Fruit fly (Drosophila melanogaster): ENCODE results near the gene msl-2.

Gene msl-2

DNA sequence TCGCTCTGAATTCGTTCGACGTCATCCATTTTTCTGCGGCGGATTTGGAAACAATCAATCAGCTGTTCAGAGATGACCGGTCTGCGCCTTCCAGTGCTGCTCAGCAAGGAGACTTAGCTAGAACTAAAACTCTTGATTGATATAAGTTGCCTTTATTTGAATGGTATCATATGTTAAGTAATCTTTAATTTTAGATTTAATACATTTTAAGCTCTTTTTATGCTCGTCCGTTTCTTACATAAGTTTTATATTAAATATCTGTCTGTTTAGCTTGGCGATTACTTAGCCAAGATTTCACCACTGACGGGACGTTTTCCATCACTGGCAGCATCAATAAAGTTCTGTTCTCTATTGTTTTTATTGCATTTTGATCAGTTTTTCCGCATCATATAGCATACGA lies 8.9 kb downstream of the msl-2 start, which contains the start of the genes Cog3 and Sec5 (continued):
- TF ChIP-seq CG7987 (GFP tag; optimal IDR thresholded peaks at IDR 0.05): peak; percentile 26
- TF ChIP-seq CG32532 (GFP tag; IDR thresholded peaks at IDR 0.05): peak; percentile 77
- TF ChIP-seq vnd (GFP tag; IDR thresholded peaks at IDR 0.05; ENCODE audit: partially characterized antibody): 0 out of 3 replicates have a peak, but pooled peaks have one; percentile 21
- no peak for TF ChIP-seq Eip74EF (GFP tag; optimal IDR thresholded peaks at IDR 0.05)
- TF ChIP-seq lola (GFP tag; optimal IDR thresholded peaks at IDR 0.05): peak in 1 of 3 experiments; percentile 59
- TF ChIP-seq kay (GFP tag; optimal IDR thresholded peaks at IDR 0.05): peak; percentile 30
- TF ChIP-seq Hand (GFP tag; optimal IDR thresholded peaks at IDR 0.05): no peak
- TF ChIP-seq Bdp1 (GFP tag; optimal IDR thresholded peaks at IDR 0.05): peak; percentile 67
- TF ChIP-seq trh (GFP tag; optimal IDR thresholded peaks at IDR 0.05): no peak
- peak; percentile 13 for TF ChIP-seq Usf (GFP tag; optimal IDR thresholded peaks at IDR 0.05)
- peak; percentile 56 for TF ChIP-seq CG11247 (GFP tag; IDR thresholded peaks at IDR 0.05)
- peak; percentile 25 for TF ChIP-seq nom (GFP tag; optimal IDR thresholded peaks at IDR 0.05)
- peak; percentile 65 for TF ChIP-seq CG12659 (GFP tag; optimal IDR thresholded peaks at IDR 0.05)
- peak; percentile 18 for TF ChIP-seq CG12942 (GFP tag; optimal IDR thresholded peaks at IDR 0.05)
- no peak for TF ChIP-seq CG13624 (GFP tag; optimal IDR thresholded peaks at IDR 0.05)
- peak; percentile 62 for TF ChIP-seq HLH54F (GFP tag; optimal IDR thresholded peaks at IDR 0.05)
- TF ChIP-seq CoRest (tag; optimal IDR thresholded peaks at IDR 0.05): peak; percentile 72
- peak; percentile 68 for TF ChIP-seq Xrp1 (GFP tag; IDR thresholded peaks at IDR 0.05)
- 0 out of 3 replicates have a peak, but pooled peaks have one; percentile 43 for TF ChIP-seq zfh1 (GFP tag; IDR thresholded peaks at IDR 0.05)
- TF ChIP-seq CG10267 (tag; optimal IDR thresholded peaks at IDR 0.05): peak; percentile 98
- 0 out of 3 replicates have a peak, but pooled peaks have one; percentile 8 for TF ChIP-seq CG16813 (GFP tag; IDR thresholded peaks at IDR 0.05; ENCODE audit: partially characterized antibody)
- peak; percentile 47 to 52 for TF ChIP-seq chif (GFP tag; optimal IDR thresholded peaks at IDR 0.05)
- TF ChIP-seq mld (GFP tag; IDR thresholded peaks at IDR 0.05; ENCODE audit: partially characterized antibody): no peak
- peak; percentile 53; the same call in 1 of the 3 replicates for TF ChIP-seq tgo (GFP tag; IDR thresholded peaks at IDR 0.05)
- TF ChIP-seq fd96Cb (tag; optimal IDR thresholded peaks at IDR 0.05): peak; percentile 23
- peak; percentile 27; the same call in 1 of the 2 replicates for TF ChIP-seq esg (GFP tag; conservative IDR thresholded peaks at IDR 0.05)
- peak; percentile 23; the same call in 1 of the 2 replicates for TF ChIP-seq Ada2b (GFP tag; IDR thresholded peaks at IDR 0.05)
- TF ChIP-seq CG7786 (GFP tag; optimal IDR thresholded peaks at IDR 0.05): peak; percentile 30
- peak; percentile 74 for TF ChIP-seq CG4617 (GFP tag; optimal IDR thresholded peaks at IDR 0.05; ENCODE audit: borderline replicate concordance)
- TF ChIP-seq CG14050 (GFP tag; IDR thresholded peaks at IDR 0.05): peak; percentile 17; the same call in 1 of the 3 replicates
- peak; percentile 45 to 52 for TF ChIP-seq dpn (GFP tag; optimal IDR thresholded peaks at IDR 0.05)
- peak; percentile 19 for TF ChIP-seq Hsf (GFP tag; optimal IDR thresholded peaks at IDR 0.05)
- TF ChIP-seq pzg (GFP tag; optimal IDR thresholded peaks at IDR 0.05): peak; percentile 56
- TF ChIP-seq CG18764 (GFP tag; optimal IDR thresholded peaks at IDR 0.05): no peak
- peak; percentile 52 for TF ChIP-seq lilli (GFP tag; optimal IDR thresholded peaks at IDR 0.05)
- TF ChIP-seq crp (GFP tag; optimal IDR thresholded peaks at IDR 0.05): peak; percentile 93 to 98
- peak; percentile 60 for TF ChIP-seq vfl (GFP tag; optimal IDR thresholded peaks at IDR 0.05)
- TF ChIP-seq Elba2 (GFP tag; optimal IDR thresholded peaks at IDR 0.05): peak; percentile 20
- peak; percentile 87 for TF ChIP-seq phol (tag; optimal IDR thresholded peaks at IDR 0.05)
- TF ChIP-seq Chrac-16 (GFP tag; optimal IDR thresholded peaks at IDR 0.05): peak; percentile 61
- TF ChIP-seq MTF-1 (GFP tag; optimal IDR thresholded peaks at IDR 0.05; ENCODE audit: borderline replicate concordance): no peak
- TF ChIP-seq Lpt (GFP tag; optimal IDR thresholded peaks at IDR 0.05): no peak
- TF ChIP-seq dan (GFP tag; IDR thresholded peaks at IDR 0.05): no peak
- no peak for TF ChIP-seq CG3838 (GFP tag; optimal IDR thresholded peaks at IDR 0.05)
- TF ChIP-seq CG4328 (GFP tag; optimal IDR thresholded peaks at IDR 0.05): peak; percentile 63
- peak; percentile 66 for TF ChIP-seq Fer2 (tag; optimal IDR thresholded peaks at IDR 0.05)
- peak; percentile 74 for TF ChIP-seq CG15514 (GFP tag; optimal IDR thresholded peaks at IDR 0.05)
- peak; percentile 93 for TF ChIP-seq MBD-R2 (GFP tag; IDR thresholded peaks at IDR 0.05)
- TF ChIP-seq Scr (GFP tag; IDR thresholded peaks at IDR 0.05; ENCODE audit: partially characterized antibody): 0 out of 2 replicates have a peak, but pooled peaks have one; percentile 26
